Fruit fly (Drosophila melanogaster): ENCODE measurements around the gene CG7215.
A peak's percentile ranks its signal among the peaks of the same experiment; 100 is the strongest.

Gene CG7215

dm6 chr3R:18196991-18197801 lies 30.1 kb upstream of the CG7215 start (continued):
- peak; percentile 99 for TF ChIP-seq cg (GFP tag; optimal IDR thresholded peaks at IDR 0.05)
- TF ChIP-seq gt (GFP tag; IDR thresholded peaks at IDR 0.05): no peak
- no peak for TF ChIP-seq jigr1 (GFP tag; IDR thresholded peaks at IDR 0.05)
- TF ChIP-seq CG11398 (GFP tag; optimal IDR thresholded peaks at IDR 0.05): no peak
- peak; percentile 19 for TF ChIP-seq Six4 (GFP tag; optimal IDR thresholded peaks at IDR 0.05)
- no peak for TF ChIP-seq CG11085 (GFP tag; IDR thresholded peaks at IDR 0.05)
- peak; percentile 84 for TF ChIP-seq CG9437 (GFP tag; optimal IDR thresholded peaks at IDR 0.05)
- no peak for TF ChIP-seq mirr (GFP tag; optimal IDR thresholded peaks at IDR 0.05)
- peak; percentile 31 for TF ChIP-seq Nf-YB (GFP tag; optimal IDR thresholded peaks at IDR 0.05)
- no peak for TF ChIP-seq HLH4C (GFP tag; IDR thresholded peaks at IDR 0.05; ENCODE audit: partially characterized antibody)
- no peak for TF ChIP-seq unc-4 (GFP tag; IDR thresholded peaks at IDR 0.05; ENCODE audit: partially characterized antibody)
- TF ChIP-seq amos (GFP tag; IDR thresholded peaks at IDR 0.05; ENCODE audit: partially characterized antibody): no peak
- no peak for TF ChIP-seq CG15073 (GFP tag; optimal IDR thresholded peaks at IDR 0.05)
- no peak for TF ChIP-seq cad (GFP tag; optimal IDR thresholded peaks at IDR 0.05)
- no peak for TF ChIP-seq CG33557 (GFP tag; optimal IDR thresholded peaks at IDR 0.05)
- peak; percentile 19 for TF ChIP-seq jumu (GFP tag; optimal IDR thresholded peaks at IDR 0.05)
- no peak for TF ChIP-seq Poxn (GFP tag; IDR thresholded peaks at IDR 0.05)
- no peak for TF ChIP-seq Side (GFP tag; optimal IDR thresholded peaks at IDR 0.05)
- no peak for TF ChIP-seq otp (GFP tag; IDR thresholded peaks at IDR 0.05)
- TF ChIP-seq CG12236 (GFP tag; optimal IDR thresholded peaks at IDR 0.05): no peak
- peak; percentile 50 for TF ChIP-seq CG9817 (tag; optimal IDR thresholded peaks at IDR 0.05)
- no peak for TF ChIP-seq shn (GFP tag; optimal IDR thresholded peaks at IDR 0.05)
- peak; percentile 74 for TF ChIP-seq odd (GFP tag; optimal IDR thresholded peaks at IDR 0.05)
- TF ChIP-seq zen (tag; optimal IDR thresholded peaks at IDR 0.05): no peak
- TF ChIP-seq CG3065 (GFP tag; optimal IDR thresholded peaks at IDR 0.05): no peak
- TF ChIP-seq CG13424 (tag; optimal IDR thresholded peaks at IDR 0.05): peak; percentile 68
- no peak for TF ChIP-seq Dll (GFP tag; IDR thresholded peaks at IDR 0.05; ENCODE audit: partially characterized antibody)
- TF ChIP-seq NFAT (GFP tag; IDR thresholded peaks at IDR 0.05): no peak
- TF ChIP-seq sisA (GFP tag; IDR thresholded peaks at IDR 0.05): no peak
- no peak for TF ChIP-seq CG3726 (GFP tag; IDR thresholded peaks at IDR 0.05)
- TF ChIP-seq HLHmδ (GFP tag; optimal IDR thresholded peaks at IDR 0.05): peak; percentile 37
- TF ChIP-seq emc (GFP tag; optimal IDR thresholded peaks at IDR 0.05): no peak
- no peak for TF ChIP-seq peb (GFP tag; IDR thresholded peaks at IDR 0.05)
- no peak for TF ChIP-seq CG11695 (GFP tag; IDR thresholded peaks at IDR 0.05)
- no peak for TF ChIP-seq hb (GFP tag; IDR thresholded peaks at IDR 0.05; ENCODE audit: partially characterized antibody)
- no peak for TF ChIP-seq chm (GFP tag; IDR thresholded peaks at IDR 0.05)
- no peak for TF ChIP-seq fd102C (GFP tag; optimal IDR thresholded peaks at IDR 0.05)
- TF ChIP-seq CG4854 (GFP tag; optimal IDR thresholded peaks at IDR 0.05): no peak
- no peak for TF ChIP-seq CG10431 (GFP tag; optimal IDR thresholded peaks at IDR 0.05)
- peak; percentile 57 for TF ChIP-seq Asciz (GFP tag; optimal IDR thresholded peaks at IDR 0.05)
- no peak for TF ChIP-seq MBD-R2 (GFP tag; IDR thresholded peaks at IDR 0.05)
- TF ChIP-seq CG1647 (GFP tag; optimal IDR thresholded peaks at IDR 0.05): no peak
- peak; percentile 66 for TF ChIP-seq CG17359 (tag; optimal IDR thresholded peaks at IDR 0.05)
- TF ChIP-seq CG6272 (GFP tag; IDR thresholded peaks at IDR 0.05): peak; percentile 9; the same call in 1 of the 2 replicates
- TF ChIP-seq CG6791 (GFP tag; IDR thresholded peaks at IDR 0.05; ENCODE audit: partially characterized antibody): no peak
- TF ChIP-seq slp2 (GFP tag; optimal IDR thresholded peaks at IDR 0.05): peak; percentile 50
- TF ChIP-seq CG17912 (GFP tag; optimal IDR thresholded peaks at IDR 0.05): no peak
- TF ChIP-seq Sox100B (GFP tag; optimal IDR thresholded peaks at IDR 0.05): peak; percentile 73
- TF ChIP-seq crp (GFP tag; optimal IDR thresholded peaks at IDR 0.05): no peak
